Worm (Caenorhabditis elegans): ENCODE measurements around the gene fipr-2.

- TF ChIP-seq W03F9.2 (tag; optimal IDR thresholded peaks at IDR 0.05): no peak
- no peak for TF ChIP-seq dao-5 (tag; optimal IDR thresholded peaks at IDR 0.05)
- no peak for TF ChIP-seq him-1 (tag; optimal IDR thresholded peaks at IDR 0.05)
Observed at ce11 chrV:12402355-12402754, 37.2 kb downstream of the fipr-2 start, which contains the start of gene K01D12.8.
